Worm (Caenorhabditis elegans) whole organism, midembryonic: ENCODE measurements around the gene F10D2.10.
A peak's percentile ranks its signal among the peaks of the same experiment; 100 is the strongest.

Experiments
- T22C8.4 ChIP-seq: fragments of 200-800 bp; sonication (Bioruptor generic); IDR thresholded peaks from 2 replicates; pipeline ENCODE4 v1.3.6; 2022; ENCODE audit warnings: missing genetic modification characterization, missing compliant biosample characterization
- cog-1 ChIP-seq: sonication (generic microtip); optimal IDR thresholded peaks from 2 replicates; lab custom pipeline; 2016; ENCODE audit warnings: missing genetic modification characterization, missing compliant biosample characterization
- flt-1 ChIP-seq: fragments of 200-800 bp; sonication (Bioruptor generic); IDR thresholded peaks from 2 replicates; pipeline ENCODE4 v1.3.6; 2022; ENCODE audit warnings: missing genetic modification characterization, missing compliant biosample characterization
- klf-2 ChIP-seq: fragments of 200-800 bp; sonication (Bioruptor generic); conservative IDR thresholded peaks from 2 replicates; pipeline ENCODE4 v1.3.6; 2022; ENCODE audit warnings: missing genetic modification reagents, missing genetic modification characterization, missing compliant biosample characterization
- med-1 ChIP-seq: sonication (generic microtip); optimal IDR thresholded peaks from 2 replicates; lab custom pipeline; 2017; ENCODE audit warnings: missing genetic modification characterization, mild to moderate bottlenecking, missing compliant biosample characterization, antibody characterized with exemption, missing genetic modification reagents; ENCODE audit not compliant: insufficient read depth
- ref-1 ChIP-seq: fragments of 200-800 bp; sonication (Bioruptor generic); conservative IDR thresholded peaks from 2 replicates; pipeline ENCODE4 v1.3.6; 2022; ENCODE audit warnings: missing genetic modification reagents, missing genetic modification characterization, missing compliant biosample characterization
- tab-1 ChIP-seq: fragments of 200-800 bp; sonication (Bioruptor generic); IDR thresholded peaks from 2 replicates; pipeline ENCODE4 v1.3.6; 2022; ENCODE audit warnings: missing genetic modification characterization, missing compliant biosample characterization
- ztf-23 ChIP-seq: fragments of 200-800 bp; sonication (Bioruptor generic); IDR thresholded peaks from 2 replicates; pipeline ENCODE4 v1.3.6; 2022; ENCODE audit warnings: missing genetic modification reagents, missing genetic modification characterization, missing compliant biosample characterization
- ztf-29 ChIP-seq: fragments of 200-800 bp; sonication (Bioruptor generic); IDR thresholded peaks from 2 replicates; pipeline ENCODE4 v1.3.6; 2022; ENCODE audit warnings: missing genetic modification reagents, missing genetic modification characterization, missing compliant biosample characterization

The F10D2.10 gene

ce11 chrV:7129460-7129859 lies 26.5 kb downstream of the F10D2.10 start, which contains the start of gene T01C4.8:
T01C4.8 (minus strand) TSS chrV:7129560.
- TF ChIP-seq tab-1 (GFP tag; lab: Robert Waterston, UW) (no peak), cog-1 (tag; lab: Kevin White, UChicago) (no peak), T22C8.4 (GFP tag; lab: Robert Waterston, UW) (no peak), ztf-23 (GFP tag; lab: Robert Waterston, UW) (no peak), med-1 (no peak), klf-2 (no peak), ref-1 (GFP tag; lab: Robert Waterston, UW) (no peak), flt-1 (GFP tag; lab: Robert Waterston, UW) (no peak), ztf-29 (GFP tag; lab: Robert Waterston, UW) (no peak)

DNA sequence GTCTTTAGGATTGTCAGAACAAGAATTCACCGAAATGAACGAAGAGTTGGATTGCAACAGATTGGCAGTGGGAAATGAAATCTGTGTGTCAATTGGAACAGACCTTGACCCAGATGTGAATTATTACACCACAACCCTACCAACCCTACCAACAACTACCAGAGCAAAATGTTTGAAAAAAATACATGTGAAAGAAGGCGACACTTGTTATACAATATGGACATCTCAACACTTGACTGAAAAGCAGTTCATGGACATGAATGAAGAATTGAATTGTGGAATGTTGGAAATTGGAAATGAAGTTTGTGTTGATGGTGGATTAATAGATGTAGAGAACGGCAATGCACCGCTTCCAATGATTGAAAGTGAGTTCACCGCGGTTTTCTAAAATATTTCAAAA lies 32.0 kb downstream of the F10D2.10 start:
- TF ChIP-seq klf-2 = no peak
- TF ChIP-seq ztf-29 (GFP tag; lab: Robert Waterston, UW) = no peak
- TF ChIP-seq ztf-23 (GFP tag; lab: Robert Waterston, UW) = no peak
- no peak for TF ChIP-seq ref-1 (GFP tag; lab: Robert Waterston, UW)
- TF ChIP-seq flt-1 (GFP tag; lab: Robert Waterston, UW) = no peak
- no peak for TF ChIP-seq med-1
- TF ChIP-seq cog-1 (tag; lab: Kevin White, UChicago) = no peak
- no peak for TF ChIP-seq T22C8.4 (GFP tag; lab: Robert Waterston, UW)
- no peak for TF ChIP-seq tab-1 (GFP tag; lab: Robert Waterston, UW)

DNA sequence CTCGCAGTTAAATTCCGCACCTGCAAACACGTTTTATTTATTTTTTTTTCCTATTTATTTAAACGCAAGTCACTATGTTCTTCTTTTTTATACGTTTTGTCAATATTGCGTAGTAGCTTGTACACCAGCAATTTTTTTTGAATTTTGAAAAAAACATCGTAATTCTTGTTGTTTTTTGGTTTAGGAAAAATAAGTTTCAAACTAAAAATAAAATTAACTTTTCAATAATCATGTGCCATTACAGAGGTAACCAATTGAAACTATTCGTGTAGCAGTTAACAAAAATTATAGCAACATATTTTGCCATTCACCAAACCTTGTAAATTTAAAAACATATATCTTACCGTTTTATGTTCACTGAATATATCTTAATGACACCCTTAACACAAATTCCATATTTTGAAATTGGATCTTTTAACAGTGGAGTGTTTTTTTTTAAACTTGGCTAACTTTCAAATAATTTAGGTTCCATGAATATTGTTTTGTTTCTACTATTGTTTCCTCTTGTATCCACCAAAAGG lies 32.7 kb downstream of the F10D2.10 start, which contains the start of gene lmd-5:
Gene lmd-5, plus strand, starts transcription at position 471 of the 521 bp plus-strand sequence.
- TF ChIP-seq flt-1 (GFP tag; lab: Robert Waterston, UW) (no peak), klf-2 (no peak), med-1 (no peak), tab-1 (GFP tag; lab: Robert Waterston, UW) (no peak), ztf-29 (GFP tag; lab: Robert Waterston, UW) (no peak), ref-1 (GFP tag; lab: Robert Waterston, UW) (no peak), T22C8.4 (GFP tag; lab: Robert Waterston, UW) (no peak), cog-1 (tag; lab: Kevin White, UChicago) (no peak), ztf-23 (GFP tag; lab: Robert Waterston, UW) (no peak)

DNA sequence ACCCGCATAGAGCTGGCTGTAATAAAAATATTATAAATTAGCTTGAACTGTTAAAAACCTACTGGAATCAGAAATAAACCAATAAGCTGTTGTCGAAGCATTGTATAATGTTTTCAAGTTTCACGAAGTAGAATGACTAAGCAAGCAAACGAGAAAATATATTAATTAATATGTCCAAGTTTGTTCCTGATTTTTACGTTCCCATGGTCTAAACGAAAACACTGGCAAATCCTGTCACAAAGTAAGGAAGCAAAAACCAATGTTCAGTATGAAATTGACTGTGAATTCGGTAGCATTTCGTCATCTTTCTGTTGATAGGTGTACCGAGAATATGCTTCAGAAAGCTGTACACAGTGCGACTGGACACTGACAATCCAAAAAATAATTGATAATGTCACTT lies 35.8 kb downstream of the F10D2.10 start, which contains the start of gene srx-34:
Gene srx-34, minus strand, starts transcription at position 101 of the 400 bp plus-strand sequence.
- TF ChIP-seq ztf-23 (GFP tag; lab: Robert Waterston, UW) = no peak
- no peak for TF ChIP-seq ref-1 (GFP tag; lab: Robert Waterston, UW)
- no peak for TF ChIP-seq ztf-29 (GFP tag; lab: Robert Waterston, UW)
- TF ChIP-seq T22C8.4 (GFP tag; lab: Robert Waterston, UW) = no peak
- no peak for TF ChIP-seq med-1
- TF ChIP-seq cog-1 (tag; lab: Kevin White, UChicago) = no peak
- TF ChIP-seq tab-1 (GFP tag; lab: Robert Waterston, UW) = no peak
- no peak for TF ChIP-seq klf-2
- no peak for TF ChIP-seq flt-1 (GFP tag; lab: Robert Waterston, UW)

DNA sequence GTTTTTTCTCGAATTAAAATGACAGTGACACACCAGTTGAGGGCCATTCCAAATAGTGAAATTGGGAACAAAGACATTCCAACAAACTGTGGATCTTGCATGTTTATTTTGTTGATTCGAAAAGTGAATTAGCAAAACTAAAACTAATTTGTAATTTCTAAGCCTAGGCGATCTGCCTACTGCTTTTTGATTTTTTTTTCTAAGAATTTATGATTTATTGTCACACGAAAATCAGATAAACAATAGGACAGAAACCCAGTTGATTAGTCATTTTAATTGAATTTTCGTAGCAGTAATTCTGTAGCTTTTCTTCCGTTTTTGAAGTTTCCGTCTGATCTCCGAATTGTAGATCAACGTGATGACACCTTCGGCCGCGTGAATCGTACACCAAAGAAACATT lies 37.2 kb downstream of the F10D2.10 start, which contains the start of gene srx-33:
Gene srx-33, minus strand, starts transcription at position 101 of the 400 bp plus-strand sequence.
- TF ChIP-seq T22C8.4 (GFP tag; lab: Robert Waterston, UW) (no peak), klf-2 (no peak), cog-1 (tag; lab: Kevin White, UChicago) (no peak), ztf-29 (GFP tag; lab: Robert Waterston, UW) (no peak), med-1 (no peak), ztf-23 (GFP tag; lab: Robert Waterston, UW) (no peak), flt-1 (GFP tag; lab: Robert Waterston, UW) (no peak), ref-1 (GFP tag; lab: Robert Waterston, UW) (no peak), tab-1 (GFP tag; lab: Robert Waterston, UW) (no peak)

- TF ChIP-seq T22C8.4 (GFP tag; lab: Robert Waterston, UW) = no peak
- TF ChIP-seq ztf-23 (GFP tag; lab: Robert Waterston, UW) = no peak
- TF ChIP-seq flt-1 (GFP tag; lab: Robert Waterston, UW) = no peak
- TF ChIP-seq med-1 = no peak
- no peak for TF ChIP-seq klf-2
- TF ChIP-seq cog-1 (tag; lab: Kevin White, UChicago) = no peak
- TF ChIP-seq tab-1 (GFP tag; lab: Robert Waterston, UW) = no peak
- no peak for TF ChIP-seq ztf-29 (GFP tag; lab: Robert Waterston, UW)
- no peak for TF ChIP-seq ref-1 (GFP tag; lab: Robert Waterston, UW)
Measured at ce11 chrV:7112223-7112622, 43.8 kb downstream of the F10D2.10 start.

DNA sequence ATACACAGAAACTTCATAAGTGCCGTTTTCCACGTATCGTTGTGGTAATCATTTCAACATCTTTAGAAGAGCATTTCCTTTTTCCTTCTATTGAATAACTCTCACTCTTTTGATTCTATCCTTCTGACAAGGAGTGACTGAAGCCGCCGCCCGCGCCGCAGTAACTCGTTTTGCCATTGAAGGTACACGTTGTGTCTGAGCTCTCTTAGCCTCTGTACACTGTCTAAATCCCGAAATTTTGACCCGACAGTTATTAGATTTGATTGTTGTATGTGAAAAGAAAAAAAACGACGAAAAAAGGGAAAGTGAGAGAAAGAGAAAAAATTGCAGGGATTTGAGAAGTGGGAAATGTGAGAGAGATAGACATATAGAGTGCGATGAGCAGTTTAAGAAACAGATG lies 44.7 kb downstream of the F10D2.10 start:
- no peak for TF ChIP-seq med-1
- TF ChIP-seq ztf-23 (GFP tag; lab: Robert Waterston, UW) = no peak
- no peak for TF ChIP-seq klf-2
- no peak for TF ChIP-seq flt-1 (GFP tag; lab: Robert Waterston, UW)
- TF ChIP-seq ref-1 (GFP tag; lab: Robert Waterston, UW) = no peak
- no peak for TF ChIP-seq cog-1 (tag; lab: Kevin White, UChicago)
- no peak for TF ChIP-seq tab-1 (GFP tag; lab: Robert Waterston, UW)
- TF ChIP-seq ztf-29 (GFP tag; lab: Robert Waterston, UW) = no peak
- TF ChIP-seq T22C8.4 (GFP tag; lab: Robert Waterston, UW) = no peak

DNA sequence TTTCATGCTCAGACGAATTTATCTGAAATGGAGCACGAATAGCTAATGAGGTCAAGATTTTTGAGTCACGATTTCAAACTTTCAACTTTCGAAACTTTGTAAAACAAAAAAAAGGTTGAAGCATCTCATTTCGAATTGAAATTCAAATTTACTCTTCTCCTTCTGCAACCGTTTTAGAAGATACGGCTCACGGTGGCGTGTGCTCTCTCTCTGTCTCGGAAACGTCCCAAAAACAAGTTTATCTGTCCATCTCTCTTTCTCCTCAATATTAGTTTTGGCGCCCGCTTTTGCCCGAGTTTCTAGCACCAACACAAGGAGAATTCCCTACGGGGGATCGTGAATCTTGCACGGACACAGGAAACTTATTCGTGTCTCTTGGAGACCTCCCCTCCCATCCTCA lies 45.6 kb downstream of the F10D2.10 start:
- no peak for TF ChIP-seq ztf-29 (GFP tag; lab: Robert Waterston, UW)
- no peak for TF ChIP-seq T22C8.4 (GFP tag; lab: Robert Waterston, UW)
- no peak for TF ChIP-seq flt-1 (GFP tag; lab: Robert Waterston, UW)
- TF ChIP-seq cog-1 (tag; lab: Kevin White, UChicago) = no peak
- no peak for TF ChIP-seq tab-1 (GFP tag; lab: Robert Waterston, UW)
- TF ChIP-seq klf-2 = no peak
- TF ChIP-seq ref-1 (GFP tag; lab: Robert Waterston, UW) = no peak
- no peak for TF ChIP-seq med-1
- TF ChIP-seq ztf-23 (GFP tag; lab: Robert Waterston, UW) = no peak

ce11 chrV:7106499-7107152 lies 49.4 kb downstream of the F10D2.10 start:
- TF ChIP-seq tab-1 (GFP tag; lab: Robert Waterston, UW) = 0 out of 2 replicates have a peak, but pooled peaks have one; percentile 13
- TF ChIP-seq klf-2 = no peak
